Worm (Caenorhabditis elegans): Measurements from ENCODE around the gene F17C8.7.

The F17C8.7 gene

ce11 chrIII:4699922-4700321 lies 35.6 kb upstream of the F17C8.7 start, which contains the start of gene sel-13:
Gene sel-13 (minus strand): TSS chrIII:4700224.
- no peak for TF ChIP-seq ztf-29 (GFP tag; IDR thresholded peaks at IDR 0.05)
- TF ChIP-seq tab-1 (GFP tag; IDR thresholded peaks at IDR 0.05): no peak
- no peak for TF ChIP-seq T22C8.4 (GFP tag; IDR thresholded peaks at IDR 0.05)
- TF ChIP-seq ztf-23 (GFP tag; IDR thresholded peaks at IDR 0.05): no peak
- TF ChIP-seq med-1 (GFP tag; optimal IDR thresholded peaks at IDR 0.05; ENCODE audit: insufficient read depth): no peak
- TF ChIP-seq cog-1 (tag; optimal IDR thresholded peaks at IDR 0.05): no peak
- no peak for TF ChIP-seq klf-2 (GFP tag; conservative IDR thresholded peaks at IDR 0.05)
- TF ChIP-seq ref-1 (GFP tag; conservative IDR thresholded peaks at IDR 0.05): no peak
- no peak for TF ChIP-seq flt-1 (GFP tag; IDR thresholded peaks at IDR 0.05)

ce11 chrIII:4703932-4704454 lies 31.6 kb upstream of the F17C8.7 start, which contains the start of the genes clp-2 and mrpl-16:
Gene clp-2 (minus strand): TSS chrIII:4704025.
Gene mrpl-16 (plus strand): TSS chrIII:4704404.
- TF ChIP-seq ztf-23 (GFP tag; IDR thresholded peaks at IDR 0.05): no peak
- TF ChIP-seq klf-2 (GFP tag; conservative IDR thresholded peaks at IDR 0.05): no peak
- TF ChIP-seq flt-1 (GFP tag; IDR thresholded peaks at IDR 0.05): no peak

ce11 chrIII:4705207-4705606 lies 30.3 kb upstream of the F17C8.7 start, which contains the start of gene pgap-2:
Gene pgap-2 (plus strand): TSS chrIII:4705507.
- TF ChIP-seq klf-2 (GFP tag; conservative IDR thresholded peaks at IDR 0.05) (no peak), flt-1 (GFP tag; IDR thresholded peaks at IDR 0.05) (no peak), ref-1 (GFP tag; conservative IDR thresholded peaks at IDR 0.05) (no peak), med-1 (GFP tag; optimal IDR thresholded peaks at IDR 0.05; ENCODE audit: insufficient read depth) (no peak), cog-1 (tag; optimal IDR thresholded peaks at IDR 0.05) (no peak), ztf-29 (GFP tag; IDR thresholded peaks at IDR 0.05) (no peak), tab-1 (GFP tag; IDR thresholded peaks at IDR 0.05) (no peak), ztf-23 (GFP tag; IDR thresholded peaks at IDR 0.05) (no peak), T22C8.4 (GFP tag; IDR thresholded peaks at IDR 0.05) (no peak)

DNA sequence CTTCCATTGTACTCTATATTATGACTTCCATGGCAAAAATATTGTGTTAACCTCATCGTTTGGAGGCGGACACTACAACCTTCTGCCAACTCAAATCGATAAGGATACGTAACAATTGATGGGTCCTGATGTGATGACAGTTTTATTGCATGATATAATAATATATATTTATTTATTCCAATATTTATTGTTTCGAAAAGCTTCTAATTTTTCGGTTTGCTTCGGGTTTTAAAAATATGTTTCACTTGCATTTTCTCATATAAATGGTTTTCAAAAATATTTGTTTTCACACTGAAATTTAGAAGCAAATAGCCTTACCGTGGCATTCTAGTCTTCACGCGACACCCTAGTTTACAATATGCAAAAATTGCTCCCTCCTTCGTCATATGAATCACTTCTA lies 28.9 kb upstream of the F17C8.7 start, which contains the start of gene T04A8.13:
TSS of gene T04A8.13 (plus strand) at position 301 of the 400 bp plus-strand sequence.
- no peak for TF ChIP-seq ref-1 (GFP tag; conservative IDR thresholded peaks at IDR 0.05)
- TF ChIP-seq tab-1 (GFP tag; IDR thresholded peaks at IDR 0.05): no peak
- no peak for TF ChIP-seq klf-2 (GFP tag; conservative IDR thresholded peaks at IDR 0.05)
- TF ChIP-seq ztf-23 (GFP tag; IDR thresholded peaks at IDR 0.05): no peak
- TF ChIP-seq flt-1 (GFP tag; IDR thresholded peaks at IDR 0.05): no peak
- no peak for TF ChIP-seq ztf-29 (GFP tag; IDR thresholded peaks at IDR 0.05)
- TF ChIP-seq cog-1 (tag; optimal IDR thresholded peaks at IDR 0.05): no peak
- TF ChIP-seq T22C8.4 (GFP tag; IDR thresholded peaks at IDR 0.05): no peak
- no peak for TF ChIP-seq med-1 (GFP tag; optimal IDR thresholded peaks at IDR 0.05; ENCODE audit: insufficient read depth)

DNA sequence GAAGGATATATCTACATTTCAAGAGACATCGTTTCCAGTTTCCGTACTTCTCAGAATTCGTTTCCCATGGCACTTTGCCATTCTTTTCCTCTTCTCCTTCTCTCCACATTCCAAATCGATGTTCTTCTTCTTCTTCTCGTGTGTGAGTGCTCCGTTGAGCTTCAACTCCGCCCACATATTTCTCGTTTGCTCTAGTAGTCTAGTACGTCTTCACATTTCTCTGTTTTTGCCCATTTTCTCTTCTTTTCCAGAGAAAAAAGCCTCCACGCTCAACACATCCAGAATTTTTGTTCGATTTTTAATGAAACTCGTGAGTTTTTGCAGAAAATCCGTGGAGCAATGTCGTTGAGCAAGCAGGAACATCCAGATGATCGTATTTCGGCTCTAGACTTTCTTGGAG lies 26.6 kb upstream of the F17C8.7 start, which contains the start of gene T04A8.18:
TSS of gene T04A8.18 (plus strand) at position 301 of the 400 bp plus-strand sequence.
- TF ChIP-seq cog-1 (tag; optimal IDR thresholded peaks at IDR 0.05): no peak
- TF ChIP-seq ztf-23 (GFP tag; IDR thresholded peaks at IDR 0.05): no peak
- no peak for TF ChIP-seq tab-1 (GFP tag; IDR thresholded peaks at IDR 0.05)
- no peak for TF ChIP-seq flt-1 (GFP tag; IDR thresholded peaks at IDR 0.05)
- TF ChIP-seq med-1 (GFP tag; optimal IDR thresholded peaks at IDR 0.05; ENCODE audit: insufficient read depth): no peak
- TF ChIP-seq ref-1 (GFP tag; conservative IDR thresholded peaks at IDR 0.05): no peak
- no peak for TF ChIP-seq T22C8.4 (GFP tag; IDR thresholded peaks at IDR 0.05)
- TF ChIP-seq ztf-29 (GFP tag; IDR thresholded peaks at IDR 0.05): no peak
- TF ChIP-seq klf-2 (GFP tag; conservative IDR thresholded peaks at IDR 0.05): no peak

DNA sequence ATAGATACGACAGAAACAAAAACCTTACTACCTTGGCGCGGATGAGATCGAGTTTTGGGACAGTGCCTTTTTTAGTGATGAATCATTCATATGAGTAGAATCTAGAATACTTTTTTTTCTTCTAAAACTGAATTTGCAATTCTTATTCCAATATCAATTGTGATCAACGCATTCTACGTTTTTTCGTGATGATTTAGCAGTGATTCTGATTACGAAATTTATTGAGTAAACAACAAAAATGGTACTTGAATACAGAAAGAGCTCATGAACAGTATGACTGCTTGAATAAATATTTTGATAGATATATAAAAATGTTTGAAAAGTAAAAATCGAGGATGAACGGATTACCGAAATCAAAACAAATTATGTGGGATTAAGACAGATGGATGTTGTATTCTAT lies 20.5 kb upstream of the F17C8.7 start, which contains the start of gene him-18:
TSS of gene him-18 (minus strand) at position 101 of the 400 bp plus-strand sequence.
- TF ChIP-seq ref-1 (GFP tag; conservative IDR thresholded peaks at IDR 0.05): no peak
- no peak for TF ChIP-seq ztf-23 (GFP tag; IDR thresholded peaks at IDR 0.05)
- no peak for TF ChIP-seq T22C8.4 (GFP tag; IDR thresholded peaks at IDR 0.05)
- TF ChIP-seq flt-1 (GFP tag; IDR thresholded peaks at IDR 0.05): no peak
- no peak for TF ChIP-seq med-1 (GFP tag; optimal IDR thresholded peaks at IDR 0.05; ENCODE audit: insufficient read depth)
- no peak for TF ChIP-seq klf-2 (GFP tag; conservative IDR thresholded peaks at IDR 0.05)

ce11 chrIII:4720620-4721227 lies 14.8 kb upstream of the F17C8.7 start, which contains the start of gene emb-5:
Gene emb-5 (minus strand): TSS chrIII:4720670.
- TF ChIP-seq flt-1 (GFP tag; IDR thresholded peaks at IDR 0.05) (0 out of 2 replicates have a peak, but pooled peaks have one; percentile 45), T22C8.4 (GFP tag; IDR thresholded peaks at IDR 0.05) (no peak)

DNA sequence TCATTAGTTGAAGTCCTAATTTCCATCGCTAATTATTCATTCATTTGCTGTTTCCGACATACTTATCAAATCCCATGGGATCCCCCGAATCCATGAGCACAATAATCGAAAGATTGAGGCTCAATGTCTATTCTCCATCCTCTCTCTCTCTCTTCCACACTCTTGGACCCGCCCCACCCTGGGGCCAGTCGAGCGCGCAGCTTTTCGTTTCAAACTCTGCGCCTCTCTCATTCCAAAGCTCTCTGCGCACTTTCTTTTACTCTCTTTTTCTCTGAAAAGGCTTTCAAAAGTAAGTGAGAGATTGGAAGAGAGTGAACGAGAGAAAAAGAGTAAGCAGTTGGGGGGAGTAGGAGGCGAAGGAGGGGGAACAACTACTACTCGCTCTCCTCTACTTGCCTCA lies 13.8 kb upstream of the F17C8.7 start, which contains the start of gene acy-1:
TSS of gene acy-1 (plus strand) at position 346 of the 400 bp plus-strand sequence.
- peak; percentile 25 for TF ChIP-seq cog-1 (tag; optimal IDR thresholded peaks at IDR 0.05)
- TF ChIP-seq ztf-23 (GFP tag; IDR thresholded peaks at IDR 0.05): no peak

ce11 chrIII:4723922-4724321 lies 11.6 kb upstream of the F17C8.7 start:
- TF ChIP-seq flt-1 (GFP tag; IDR thresholded peaks at IDR 0.05): 0 out of 2 replicates have a peak, but pooled peaks have one; percentile 44
- TF ChIP-seq tab-1 (GFP tag; IDR thresholded peaks at IDR 0.05): no peak
- TF ChIP-seq ztf-29 (GFP tag; IDR thresholded peaks at IDR 0.05): no peak
- TF ChIP-seq cog-1 (tag; optimal IDR thresholded peaks at IDR 0.05): no peak
- no peak for TF ChIP-seq klf-2 (GFP tag; conservative IDR thresholded peaks at IDR 0.05)
- TF ChIP-seq med-1 (GFP tag; optimal IDR thresholded peaks at IDR 0.05; ENCODE audit: insufficient read depth): no peak
- TF ChIP-seq ztf-23 (GFP tag; IDR thresholded peaks at IDR 0.05): no peak

Data from whole organism, midembryonic.